Fruit fly (Drosophila melanogaster): ENCODE results near the gene GluRIIA.

The GluRIIA gene

DNA sequence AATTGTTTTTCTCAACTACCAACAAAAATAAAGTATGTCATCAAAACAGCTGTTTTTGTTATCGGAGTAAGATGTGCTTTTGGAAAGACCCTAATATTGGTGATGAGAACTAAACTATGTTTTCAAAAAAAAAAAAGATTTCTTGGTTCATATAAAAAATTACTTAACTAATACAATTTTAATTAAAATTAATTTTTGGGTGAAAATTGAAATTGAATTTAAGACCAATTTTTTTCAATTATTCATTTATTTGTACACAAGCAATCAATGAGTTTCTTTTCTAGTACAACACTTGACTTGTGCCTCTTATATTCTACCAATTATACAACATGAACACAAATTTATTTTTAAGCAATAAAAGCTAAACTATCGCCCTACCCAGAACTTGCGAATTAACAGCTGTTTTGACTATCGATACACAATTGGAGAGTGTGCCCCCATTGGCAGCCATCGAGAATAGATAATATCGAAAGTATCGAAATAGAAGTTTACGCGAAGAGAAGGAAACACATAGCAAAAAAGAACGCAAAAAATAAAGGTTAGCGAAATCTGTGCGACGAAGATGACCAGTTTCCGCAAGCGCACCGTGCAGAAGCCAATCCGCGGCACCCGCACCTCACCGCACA is 30.9 kb upstream of the GluRIIA start, which contains the start of the genes Vps52 and Elp4 (continued):
- TF ChIP-seq CG12391 (tag; optimal IDR thresholded peaks at IDR 0.05), result peak; percentile 90
- TF ChIP-seq CG2875 (GFP tag; optimal IDR thresholded peaks at IDR 0.05), result peak; percentile 16
- TF ChIP-seq Sin3A (optimal IDR thresholded peaks at IDR 0.05), result peak; percentile 3
- TF ChIP-seq Hmx (GFP tag; optimal IDR thresholded peaks at IDR 0.05), result no peak
- TF ChIP-seq btn (GFP tag; optimal IDR thresholded peaks at IDR 0.05), result no peak
- peak; percentile 71 for TF ChIP-seq Fer2 (tag; optimal IDR thresholded peaks at IDR 0.05)
- peak; percentile 93 for TF ChIP-seq CG17361 (GFP tag; IDR thresholded peaks at IDR 0.05)
- TF ChIP-seq amos (GFP tag; IDR thresholded peaks at IDR 0.05; ENCODE audit: partially characterized antibody), result peak; percentile 76
- TF ChIP-seq Camta (GFP tag; optimal IDR thresholded peaks at IDR 0.05), result peak; percentile 51
- TF ChIP-seq CG12942 (GFP tag; optimal IDR thresholded peaks at IDR 0.05), result peak; percentile 71
- peak; percentile 65; the same call in 1 of the 2 replicates for TF ChIP-seq CG32767 (GFP tag; IDR thresholded peaks at IDR 0.05)
- TF ChIP-seq CG14441 (GFP tag; IDR thresholded peaks at IDR 0.05), result peak; percentile 70
- peak; percentile 76; the same call in 1 of the 2 replicates for TF ChIP-seq Rfx (GFP tag; IDR thresholded peaks at IDR 0.05)
- peak; percentile 67 for TF ChIP-seq CG18764 (GFP tag; optimal IDR thresholded peaks at IDR 0.05)
- TF ChIP-seq sna (GFP tag; IDR thresholded peaks at IDR 0.05; ENCODE audit: partially characterized antibody), result peak; percentile 61; the same call in 1 of the 2 replicates
- no peak for TF ChIP-seq CG10321 (GFP tag; IDR thresholded peaks at IDR 0.05)
- TF ChIP-seq Jarid2 (GFP tag; optimal IDR thresholded peaks at IDR 0.05), result no peak
- TF ChIP-seq Hr3 (GFP tag; optimal IDR thresholded peaks at IDR 0.05), result peak; percentile 85
- TF ChIP-seq knrl (GFP tag; IDR thresholded peaks at IDR 0.05; ENCODE audit: partially characterized antibody), result peak; percentile 72
- TF ChIP-seq CrebB (tag; optimal IDR thresholded peaks at IDR 0.05), result no peak
- TF ChIP-seq CG11695 (GFP tag; IDR thresholded peaks at IDR 0.05), result peak; percentile 68; the same call in 2 of the 3 replicates
- peak; percentile 43 for TF ChIP-seq dm (GFP tag; optimal IDR thresholded peaks at IDR 0.05)
- 0 out of 2 replicates have a peak, but pooled peaks have one; percentile 42 for TF ChIP-seq CG17612 (GFP tag; IDR thresholded peaks at IDR 0.05)
- no peak for TF ChIP-seq corto (GFP tag; optimal IDR thresholded peaks at IDR 0.05)
- no peak for TF ChIP-seq sens-2 (GFP tag; IDR thresholded peaks at IDR 0.05)
- TF ChIP-seq HLHmδ (GFP tag; optimal IDR thresholded peaks at IDR 0.05), result no peak
- TF ChIP-seq CG6854 (GFP tag; optimal IDR thresholded peaks at IDR 0.05), result no peak
- peak; percentile 10 for TF ChIP-seq Dad (GFP tag; optimal IDR thresholded peaks at IDR 0.05)
- TF ChIP-seq Xrp1 (GFP tag; IDR thresholded peaks at IDR 0.05), result peak; percentile 74
- no peak for TF ChIP-seq salm (tag; optimal IDR thresholded peaks at IDR 0.05)
- no peak for TF ChIP-seq lbe (GFP tag; optimal IDR thresholded peaks at IDR 0.05)
- no peak for TF ChIP-seq ara (GFP tag; IDR thresholded peaks at IDR 0.05)
- no peak for TF ChIP-seq mirr (GFP tag; optimal IDR thresholded peaks at IDR 0.05)
- TF ChIP-seq Six4 (GFP tag; optimal IDR thresholded peaks at IDR 0.05), result peak; percentile 77
- TF ChIP-seq CG18011 (GFP tag; optimal IDR thresholded peaks at IDR 0.05), result peak; percentile 40
- TF ChIP-seq CG10462 (GFP tag; optimal IDR thresholded peaks at IDR 0.05), result peak; percentile 8
- TF ChIP-seq H15 (GFP tag; IDR thresholded peaks at IDR 0.05), result peak; percentile 59; the same call in 1 of the 3 replicates
- no peak for TF ChIP-seq CG15011 (GFP tag; optimal IDR thresholded peaks at IDR 0.05)
- peak; percentile 81 for TF ChIP-seq Xbp1 (GFP tag; optimal IDR thresholded peaks at IDR 0.05)
- TF ChIP-seq her (GFP tag; optimal IDR thresholded peaks at IDR 0.05), result peak; percentile 19
- TF ChIP-seq pzg (GFP tag; optimal IDR thresholded peaks at IDR 0.05), result peak; percentile 50
- peak; percentile 54 for TF ChIP-seq CG4820 (GFP tag; optimal IDR thresholded peaks at IDR 0.05)
- TF ChIP-seq tll (GFP tag; optimal IDR thresholded peaks at IDR 0.05), result no peak
- peak; percentile 71 for TF ChIP-seq Bgb (GFP tag; IDR thresholded peaks at IDR 0.05; ENCODE audit: partially characterized antibody)
- TF ChIP-seq CG13287 (GFP tag; IDR thresholded peaks at IDR 0.05; ENCODE audit: partially characterized antibody), result peak; percentile 72
- TF ChIP-seq CG10274 (GFP tag; optimal IDR thresholded peaks at IDR 0.05), result peak; percentile 12
- no peak for TF ChIP-seq eyg (GFP tag; optimal IDR thresholded peaks at IDR 0.05)
- peak; percentile 53 for TF ChIP-seq oc (tag; optimal IDR thresholded peaks at IDR 0.05)
- peak; percentile 45 for TF ChIP-seq Ets97D (GFP tag; optimal IDR thresholded peaks at IDR 0.05)
- TF ChIP-seq jumu (GFP tag; optimal IDR thresholded peaks at IDR 0.05), result no peak
